Worm (Caenorhabditis elegans) whole organism, late embryonic: ENCODE measurements around the gene sri-42.

ENCODE experiments used
- C38D4.7 ChIP-seq: fragments of 200-800 bp; sonication (Bioruptor generic); optimal IDR thresholded peaks from 2 replicates; lab custom pipeline; 2018; ENCODE audit warnings: mild to moderate bottlenecking, missing genetic modification characterization, moderate library complexity, missing compliant biosample characterization
- K09A11.1 ChIP-seq: sonication (generic microtip); optimal IDR thresholded peaks from 2 replicates; lab custom pipeline; 2017; ENCODE audit warnings: antibody characterized with exemption, mild to moderate bottlenecking, missing genetic modification characterization, missing compliant biosample characterization; ENCODE audit not compliant: insufficient read depth
- Y22D7AL.16 ChIP-seq: sonication (generic microtip); optimal IDR thresholded peaks from 2 replicates; lab custom pipeline; 2016; ENCODE audit warnings: missing genetic modification characterization, missing compliant biosample characterization
- ahr-1 ChIP-seq: sonication (generic microtip); optimal IDR thresholded peaks from 2 replicates; lab custom pipeline; 2016; ENCODE audit warnings: missing genetic modification characterization, missing compliant biosample characterization
- ama-1 ChIP-seq: fragments of 150-350 bp; optimal IDR thresholded peaks from 2 replicates; lab custom pipeline; 2014
- ceh-31 ChIP-seq: sonication (generic microtip); optimal IDR thresholded peaks from 2 replicates; lab custom pipeline; 2016; ENCODE audit warnings: missing genetic modification characterization, missing compliant biosample characterization
- ceh-34 ChIP-seq: sonication (generic microtip); optimal IDR thresholded peaks from 2 replicates; lab custom pipeline; 2016; ENCODE audit warnings: mild to moderate bottlenecking, missing genetic modification characterization, missing compliant biosample characterization
- elt-2 ChIP-seq: sonication (generic microtip); optimal IDR thresholded peaks from 2 replicates; lab custom pipeline; 2016; ENCODE audit warnings: missing genetic modification reagents, missing genetic modification characterization, missing compliant biosample characterization
- fax-1 ChIP-seq: sonication (generic microtip); optimal IDR thresholded peaks from 2 replicates; lab custom pipeline; 2016; ENCODE audit warnings: missing genotype, missing genetic modification characterization, missing compliant biosample characterization
- gmeb-2 ChIP-seq: sonication (generic microtip); optimal IDR thresholded peaks from 2 replicates; lab custom pipeline; 2016; ENCODE audit warnings: missing genetic modification characterization, inconsistent platforms, missing compliant biosample characterization
- hlh-15 ChIP-seq: sonication (generic microtip); optimal IDR thresholded peaks from 2 replicates; lab custom pipeline; 2016; ENCODE audit warnings: missing genetic modification characterization, missing compliant biosample characterization
- hlh-8 ChIP-seq: sonication (generic microtip); optimal IDR thresholded peaks from 2 replicates; lab custom pipeline; 2016; ENCODE audit warnings: missing genotype, missing genetic modification characterization, missing compliant biosample characterization
- madf-2 ChIP-seq: sonication (generic microtip); optimal IDR thresholded peaks from 2 replicates; lab custom pipeline; 2017; ENCODE audit warnings: missing genetic modification characterization, missing compliant biosample characterization
- pax-1 ChIP-seq: fragments of 150-350 bp; optimal IDR thresholded peaks from 2 replicates; lab custom pipeline; 2014; ENCODE audit warnings: missing biosample characterization, missing genetic modification characterization
- pros-1 ChIP-seq: fragments of 150-350 bp; optimal IDR thresholded peaks from 2 replicates; lab custom pipeline; 2014; ENCODE audit warnings: missing biosample characterization, missing genetic modification reagents, missing genetic modification characterization
- ref-2 ChIP-seq: sonication (generic microtip); optimal IDR thresholded peaks from 2 replicates; lab custom pipeline; 2016; ENCODE audit warnings: missing genetic modification characterization, missing compliant biosample characterization
- tbx-2 ChIP-seq: sonication (generic microtip); optimal IDR thresholded peaks from 2 replicates; lab custom pipeline; 2016; ENCODE audit warnings: missing genetic modification characterization, missing compliant biosample characterization
- unc-3 ChIP-seq, 2 experiments: fragments of 200-800 bp in 1 of 2; sonication (Bioruptor generic) in 1 of 2; sonication (generic microtip) in 1 of 2; conservative IDR thresholded peaks in 1 of 2; optimal IDR thresholded peaks in 1 of 2; 2 replicates each; pipeline versions ENCODE4 v1.3.6 to Lab custom; 2016 to 2022; ENCODE audit warnings: missing compliant biosample characterization in 2 of 2, missing genetic modification characterization in 2 of 2, missing genetic modification reagents in 1 of 2
- zip-5 ChIP-seq: sonication (generic microtip); optimal IDR thresholded peaks from 2 replicates; lab custom pipeline; 2016; ENCODE audit warnings: missing genetic modification characterization, missing compliant biosample characterization

Gene sri-42

DNA sequence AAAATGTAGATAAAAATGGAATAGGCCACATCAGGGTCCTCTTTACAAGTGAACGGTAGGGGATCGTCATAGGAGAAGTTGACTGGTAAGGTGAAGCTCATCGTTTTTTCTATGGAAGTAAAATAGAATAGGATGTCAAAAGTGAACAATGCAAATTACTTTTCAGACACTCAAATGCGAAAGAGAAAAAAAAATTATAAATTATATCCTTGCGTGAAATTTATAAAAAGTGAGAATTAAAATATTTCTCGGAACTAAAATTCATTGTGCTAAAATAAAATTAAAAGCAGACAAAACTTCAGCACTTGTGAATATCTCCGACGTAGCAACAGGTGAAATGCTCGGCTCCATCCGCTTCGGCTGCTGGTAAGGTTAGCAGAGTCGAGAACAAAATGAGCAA is 49.4 kb downstream of the sri-42 start, which contains the start of gene srg-22:
srg-22 (minus strand) TSS at position 101 of the 400 bp plus-strand sequence.
- TF ChIP-seq gmeb-2 (tag; lab: Kevin White, UChicago) (no peak), fax-1 (tag; lab: Kevin White, UChicago) (no peak), ceh-34 (no peak), ama-1 (lab: Kevin White, UChicago) (no peak), elt-2 (tag; lab: Kevin White, UChicago) (no peak)

DNA sequence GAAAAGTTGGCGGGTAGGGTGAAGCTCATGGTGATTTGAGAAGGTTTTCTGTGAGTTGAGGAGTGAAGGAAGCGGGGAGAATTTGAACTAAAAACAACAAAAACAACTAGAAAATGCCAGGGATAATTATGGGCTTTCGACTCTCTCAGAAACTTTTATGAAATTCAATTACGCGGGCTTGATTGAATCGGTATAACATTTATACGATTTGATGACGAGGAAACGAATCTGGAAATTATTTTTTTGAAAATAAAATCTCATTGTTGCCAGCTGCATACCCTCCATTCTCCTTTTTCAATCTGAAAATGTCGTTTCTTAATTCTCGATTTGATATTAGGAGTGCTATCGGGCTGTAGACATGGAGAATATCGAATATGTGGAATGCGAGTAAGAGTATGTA is 51.5 kb downstream of the sri-42 start, which contains the start of gene srg-21:
srg-21 (minus strand) TSS at position 101 of the 400 bp plus-strand sequence.
- TF ChIP-seq pros-1 (tag; lab: Kevin White, UChicago) (no peak), ahr-1 (no peak), hlh-8 (tag; lab: Kevin White, UChicago) (no peak), madf-2 (tag; lab: Kevin White, UChicago) (no peak), ref-2 (tag; lab: Kevin White, UChicago) (no peak), ceh-31 (tag; lab: Kevin White, UChicago) (no peak), hlh-15 (tag; lab: Kevin White, UChicago) (no peak), K09A11.1 (tag; lab: Kevin White, UChicago) (no peak), zip-5 (tag; lab: Kevin White, UChicago) (no peak), tbx-2 (tag; lab: Kevin White, UChicago) (no peak), pax-1 (tag; lab: Kevin White, UChicago) (no peak), unc-3 (GFP tag; conservative IDR thresholded peaks at IDR 0.05; lab: Robert Waterston, UW) (no peak), unc-3 (tag; optimal IDR thresholded peaks at IDR 0.05; lab: Kevin White, UChicago) (no peak), Y22D7AL.16 (tag; lab: Kevin White, UChicago) (no peak), C38D4.7 (GFP tag; lab: Kevin White, UChicago) (no peak)
